Worm (Caenorhabditis elegans): ENCODE results near the gene Y39A3B.7.

Y39A3B.7 gene

ce11 chrIII:1984860-1985259 is at the start of gene Y39A3B.7:
Y39A3B.7 (minus strand) TSS chrIII:1984960.
- no peak for TF ChIP-seq med-1 (GFP tag; optimal IDR thresholded peaks at IDR 0.05; ENCODE audit: insufficient read depth)
- no peak for TF ChIP-seq tab-1 (GFP tag; IDR thresholded peaks at IDR 0.05)
- no peak for TF ChIP-seq ztf-29 (GFP tag; IDR thresholded peaks at IDR 0.05)
- no peak for TF ChIP-seq cog-1 (tag; optimal IDR thresholded peaks at IDR 0.05)

ce11 chrIII:2032327-2033093 is 47.8 kb upstream of the Y39A3B.7 start:
- TF ChIP-seq ref-1 (GFP tag; conservative IDR thresholded peaks at IDR 0.05) (no peak), T22C8.4 (GFP tag; IDR thresholded peaks at IDR 0.05) (peak; percentile 14; the same call in 1 of the 2 replicates), ztf-23 (GFP tag; IDR thresholded peaks at IDR 0.05) (0 out of 2 replicates have a peak, but pooled peaks have one; percentile 33), flt-1 (GFP tag; IDR thresholded peaks at IDR 0.05) (peak; percentile 68), ztf-29 (GFP tag; IDR thresholded peaks at IDR 0.05) (0 out of 2 replicates have a peak, but pooled peaks have one; percentile 24), tab-1 (GFP tag; IDR thresholded peaks at IDR 0.05) (peak; percentile 66; the same call in 1 of the 2 replicates), klf-2 (GFP tag; conservative IDR thresholded peaks at IDR 0.05) (0 out of 2 replicates have a peak, but pooled peaks have one; percentile 26), cog-1 (tag; optimal IDR thresholded peaks at IDR 0.05) (no peak), med-1 (GFP tag; optimal IDR thresholded peaks at IDR 0.05; ENCODE audit: insufficient read depth) (no peak)

DNA sequence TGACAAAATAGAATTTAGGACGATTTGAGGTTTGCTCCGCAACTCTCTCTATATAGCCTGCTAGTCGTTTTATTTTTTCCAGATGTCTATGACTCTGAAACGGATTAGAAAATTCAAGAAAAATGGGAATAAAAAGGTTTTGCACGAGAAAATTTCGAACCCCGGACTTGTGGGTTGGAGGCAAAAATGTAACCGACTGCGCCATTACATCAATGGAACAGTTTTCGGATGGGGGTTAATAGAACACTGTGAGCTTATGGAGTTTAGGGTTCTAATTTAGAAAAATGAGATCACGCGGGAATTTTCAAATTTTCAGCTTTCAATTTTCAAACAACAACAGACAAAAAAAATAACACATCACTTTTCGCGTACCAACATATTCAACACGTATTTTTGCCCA is 47.0 kb upstream of the Y39A3B.7 start:
- TF ChIP-seq flt-1 (GFP tag; IDR thresholded peaks at IDR 0.05) (no peak), med-1 (GFP tag; optimal IDR thresholded peaks at IDR 0.05; ENCODE audit: insufficient read depth) (no peak), ztf-29 (GFP tag; IDR thresholded peaks at IDR 0.05) (no peak), cog-1 (tag; optimal IDR thresholded peaks at IDR 0.05) (no peak), ref-1 (GFP tag; conservative IDR thresholded peaks at IDR 0.05) (no peak), T22C8.4 (GFP tag; IDR thresholded peaks at IDR 0.05) (no peak), klf-2 (GFP tag; conservative IDR thresholded peaks at IDR 0.05) (no peak), tab-1 (GFP tag; IDR thresholded peaks at IDR 0.05) (no peak), ztf-23 (GFP tag; IDR thresholded peaks at IDR 0.05) (no peak)

ce11 chrIII:2030776-2031565 is 46.2 kb upstream of the Y39A3B.7 start:
- TF ChIP-seq T22C8.4 (GFP tag; IDR thresholded peaks at IDR 0.05) (no peak), klf-2 (GFP tag; conservative IDR thresholded peaks at IDR 0.05) (no peak), tab-1 (GFP tag; IDR thresholded peaks at IDR 0.05) (peak; percentile 57; the same call in 1 of the 2 replicates), flt-1 (GFP tag; IDR thresholded peaks at IDR 0.05) (0 out of 2 replicates have a peak, but pooled peaks have one; percentile 24)

DNA sequence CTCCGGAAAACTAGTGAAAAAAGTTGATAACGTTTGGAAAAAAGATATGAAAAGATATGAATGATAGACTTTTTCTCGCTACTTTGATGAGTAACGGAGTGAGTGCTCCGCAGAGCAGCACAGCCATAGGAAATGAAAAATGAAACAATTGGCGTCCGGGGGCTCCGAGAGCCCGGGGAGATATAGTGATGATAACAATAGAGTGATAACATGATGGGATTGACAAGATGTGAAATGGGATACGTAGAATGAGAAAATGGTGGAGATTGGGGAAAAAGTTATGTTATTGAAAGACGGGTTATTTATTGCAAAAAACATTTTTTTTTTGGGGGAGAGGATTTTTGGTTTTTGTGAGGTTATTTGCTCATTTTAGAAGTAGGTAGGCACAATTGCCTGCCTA is 42.8 kb upstream of the Y39A3B.7 start:
- no peak for TF ChIP-seq T22C8.4 (GFP tag; IDR thresholded peaks at IDR 0.05)
- no peak for TF ChIP-seq med-1 (GFP tag; optimal IDR thresholded peaks at IDR 0.05; ENCODE audit: insufficient read depth)
- no peak for TF ChIP-seq ztf-23 (GFP tag; IDR thresholded peaks at IDR 0.05)
- no peak for TF ChIP-seq cog-1 (tag; optimal IDR thresholded peaks at IDR 0.05)
- TF ChIP-seq flt-1 (GFP tag; IDR thresholded peaks at IDR 0.05) = no peak
- no peak for TF ChIP-seq tab-1 (GFP tag; IDR thresholded peaks at IDR 0.05)

DNA sequence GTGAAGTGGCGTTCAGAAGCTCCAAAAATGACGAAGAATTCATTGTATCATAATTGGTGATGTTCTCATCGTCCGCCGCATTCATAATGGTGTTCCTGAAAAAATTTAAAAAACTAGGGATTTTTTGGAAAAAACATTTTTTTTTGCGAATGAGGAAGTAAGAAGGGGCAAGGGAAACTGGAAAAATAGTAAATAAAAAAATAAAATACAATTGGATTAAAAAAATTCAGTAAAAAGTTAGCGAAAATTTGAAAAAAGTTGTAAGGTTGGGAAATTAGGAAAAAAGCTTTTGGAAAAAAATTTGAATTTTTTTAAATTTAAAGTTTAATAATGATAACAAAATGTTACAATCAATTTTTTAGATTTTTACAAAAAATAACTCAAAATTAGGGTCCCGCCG is 36.7 kb upstream of the Y39A3B.7 start, which contains the start of gene ckr-2:
TSS of gene ckr-2 (minus strand) at position 101 of the 400 bp plus-strand sequence.
- no peak for TF ChIP-seq ztf-23 (GFP tag; IDR thresholded peaks at IDR 0.05)
- TF ChIP-seq ref-1 (GFP tag; conservative IDR thresholded peaks at IDR 0.05) = no peak

DNA sequence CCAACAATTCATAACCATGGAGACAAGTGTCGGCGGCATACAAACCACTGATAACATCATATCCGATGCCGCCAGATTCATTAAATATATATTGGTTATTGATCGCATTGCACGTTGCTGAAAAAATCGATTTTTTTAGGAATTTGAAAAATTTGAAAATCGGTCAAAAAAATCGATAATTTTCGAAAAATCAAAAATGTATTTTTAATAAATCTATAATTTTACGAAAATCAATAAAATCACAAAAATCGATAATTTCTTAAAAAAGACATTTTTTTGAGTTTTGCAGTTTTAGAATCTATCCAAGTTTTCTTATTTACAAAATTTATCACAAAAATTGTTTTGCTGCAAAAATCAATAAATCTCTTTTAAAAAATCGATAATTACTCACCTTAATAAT is 30.7 kb upstream of the Y39A3B.7 start:
- TF ChIP-seq T22C8.4 (GFP tag; IDR thresholded peaks at IDR 0.05) = peak; percentile 76
- TF ChIP-seq ref-1 (GFP tag; conservative IDR thresholded peaks at IDR 0.05) = no peak
- no peak for TF ChIP-seq ztf-23 (GFP tag; IDR thresholded peaks at IDR 0.05)
- TF ChIP-seq klf-2 (GFP tag; conservative IDR thresholded peaks at IDR 0.05) = no peak
- TF ChIP-seq ztf-29 (GFP tag; IDR thresholded peaks at IDR 0.05) = no peak

DNA sequence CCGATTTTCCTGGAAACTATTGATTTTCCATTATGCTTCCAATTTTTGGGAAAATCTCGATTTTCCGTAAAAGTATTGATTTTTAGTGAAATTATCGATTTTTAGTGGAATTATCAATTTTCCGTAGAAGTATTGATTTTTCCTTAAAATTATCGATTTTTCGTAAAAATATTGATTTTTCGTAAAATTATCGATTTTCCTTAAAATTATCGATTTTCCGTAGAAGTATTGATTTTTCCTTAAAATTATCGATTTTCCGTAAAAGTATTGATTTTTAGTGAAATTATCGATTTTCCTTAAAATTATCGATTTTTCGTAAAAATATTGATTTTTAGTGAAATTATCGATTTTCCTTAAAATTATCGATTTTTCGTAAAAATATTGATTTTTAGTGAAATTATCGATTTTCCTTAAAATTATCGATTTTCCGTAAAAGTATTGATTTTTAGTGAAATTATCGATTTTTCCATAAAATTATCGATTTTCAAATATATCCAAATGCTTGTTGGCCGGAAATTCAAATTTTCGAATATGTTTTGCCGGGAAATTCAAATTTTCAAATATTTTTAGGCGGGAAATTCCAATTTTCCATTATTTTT is 29.2 kb upstream of the Y39A3B.7 start:
- TF ChIP-seq T22C8.4 (GFP tag; IDR thresholded peaks at IDR 0.05) = peak; percentile 98

ce11 chrIII:2013156-2013854 is 28.5 kb upstream of the Y39A3B.7 start:
- TF ChIP-seq klf-2 (GFP tag; conservative IDR thresholded peaks at IDR 0.05) (no peak), T22C8.4 (GFP tag; IDR thresholded peaks at IDR 0.05) (peak; percentile 70)

- no peak for TF ChIP-seq ref-1 (GFP tag; conservative IDR thresholded peaks at IDR 0.05)
- no peak for TF ChIP-seq tab-1 (GFP tag; IDR thresholded peaks at IDR 0.05)
- no peak for TF ChIP-seq flt-1 (GFP tag; IDR thresholded peaks at IDR 0.05)
- TF ChIP-seq cog-1 (tag; optimal IDR thresholded peaks at IDR 0.05) = no peak
- no peak for TF ChIP-seq klf-2 (GFP tag; conservative IDR thresholded peaks at IDR 0.05)
- TF ChIP-seq T22C8.4 (GFP tag; IDR thresholded peaks at IDR 0.05) = peak; percentile 72
These were observed 27.8 kb upstream of the Y39A3B.7 start for ce11 chrIII:2012561-2012960.
